Worm (Caenorhabditis elegans): ENCODE data around the gene ZK938.1.

- TF ChIP-seq unc-39 (tag; optimal IDR thresholded peaks at IDR 0.05) (no peak), snpc-4 (tag; optimal IDR thresholded peaks at IDR 0.05) (no peak)
Observed at ce11 chrII:9855620-9856019, 26.4 kb downstream of the ZK938.1 start, which contains the start of gene chil-4.

Measured in whole organism, L2 larva.